Worm (Caenorhabditis elegans): ENCODE measurements around the gene Y41G9A.5.

Gene Y41G9A.5

DNA sequence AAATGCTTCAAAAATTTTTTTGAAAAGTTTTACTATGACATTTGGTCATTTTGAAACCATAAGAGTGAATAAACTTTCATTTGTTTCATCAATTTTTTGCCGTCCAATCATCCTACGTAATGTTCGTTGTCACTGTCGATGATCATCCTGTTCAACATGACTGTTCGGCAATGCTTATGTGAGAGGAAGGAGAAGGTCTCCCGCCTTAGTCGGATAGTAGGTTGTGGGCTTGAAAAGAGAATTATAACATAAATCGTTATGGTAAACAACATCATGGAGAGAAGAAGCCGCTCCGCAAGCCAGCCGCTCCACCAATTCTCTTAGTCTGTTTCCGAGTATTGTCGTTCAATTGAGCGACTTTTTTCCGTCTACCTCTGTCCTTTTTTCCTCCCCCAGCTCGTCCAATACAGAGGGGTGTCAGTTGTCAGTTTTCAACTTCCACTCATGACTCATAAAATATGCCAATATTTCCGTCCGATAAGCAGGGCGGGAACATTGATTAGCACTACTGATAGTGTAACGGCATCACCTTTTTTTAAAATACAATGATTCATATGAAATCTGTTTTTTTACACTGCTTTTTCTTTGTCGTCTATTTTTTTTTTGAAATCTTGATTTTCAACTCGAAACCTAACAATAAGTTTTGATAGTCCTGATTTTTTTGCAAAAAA lies 40.3 kb upstream of the Y41G9A.5 start:
- TF ChIP-seq R02D3.7 (tag; optimal IDR thresholded peaks at IDR 0.05) (no peak), fos-1 (tag; optimal IDR thresholded peaks at IDR 0.05) (peak; percentile 98)

DNA sequence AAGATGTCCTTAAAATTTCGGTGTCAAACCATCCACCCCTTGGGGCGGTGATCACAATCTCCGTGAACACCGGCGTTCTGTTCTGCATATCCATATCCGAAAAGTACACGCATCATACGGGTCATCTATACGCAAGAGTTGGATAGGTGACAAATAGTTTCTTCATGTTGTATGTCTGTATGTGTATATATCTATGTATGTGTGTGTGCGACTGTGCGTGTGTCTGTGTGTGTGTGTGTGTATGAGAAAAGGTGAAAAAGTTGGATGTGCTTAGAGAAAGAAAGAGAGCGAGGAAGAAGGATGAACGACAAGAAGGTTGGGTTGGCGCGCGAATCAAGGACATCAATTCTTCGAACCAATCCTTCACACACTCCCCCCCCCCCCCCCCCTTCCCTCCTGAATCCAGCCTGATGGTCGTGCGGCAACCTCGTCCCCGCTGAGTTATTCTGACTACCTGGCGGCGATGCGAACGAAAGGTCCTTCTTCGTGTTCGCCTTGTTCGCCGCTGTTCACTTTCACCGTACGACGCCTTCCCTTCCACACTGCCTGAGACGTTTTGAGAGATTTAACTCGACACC lies 39.1 kb upstream of the Y41G9A.5 start:
- TF ChIP-seq fos-1 (tag; optimal IDR thresholded peaks at IDR 0.05) (peak; percentile 28), elt-1 (tag; optimal IDR thresholded peaks at IDR 0.05) (peak; percentile 80), ceh-16 (tag; optimal IDR thresholded peaks at IDR 0.05) (peak; percentile 50), nhr-129 (tag; optimal IDR thresholded peaks at IDR 0.05) (peak; percentile 49), sma-9 (GFP tag; optimal IDR thresholded peaks at IDR 0.05) (peak; percentile 37), sma-9 (tag; optimal IDR thresholded peaks at IDR 0.05) (no peak), lin-39 (tag; optimal IDR thresholded peaks at IDR 0.05) (no peak)

DNA sequence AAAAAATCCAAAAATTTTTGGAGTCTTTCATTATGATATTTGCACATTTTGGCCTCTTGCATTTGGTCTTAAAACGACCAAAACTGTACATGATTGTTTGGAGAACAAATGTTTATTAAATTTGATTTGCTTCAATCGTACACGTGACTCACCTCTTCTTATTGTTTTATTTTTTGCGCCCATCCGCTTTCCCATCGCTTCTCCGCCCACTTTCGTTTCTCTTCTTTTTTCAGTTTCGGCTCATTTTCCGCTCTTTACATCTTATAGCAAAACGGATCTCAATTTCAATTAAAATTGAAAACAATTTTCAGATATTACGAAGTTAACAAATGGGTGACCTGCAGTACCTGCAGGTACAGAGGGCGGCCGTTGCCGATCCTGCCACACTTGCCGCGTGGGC lies 37.2 kb upstream of the Y41G9A.5 start, which contains the start of gene nmy-1:
Gene nmy-1 (plus strand): TSS at position 301 of the 400 bp plus-strand sequence.
- no peak for TF ChIP-seq nhr-11 (tag; optimal IDR thresholded peaks at IDR 0.05)
- no peak for TF ChIP-seq ama-1 (optimal IDR thresholded peaks at IDR 0.05)

DNA sequence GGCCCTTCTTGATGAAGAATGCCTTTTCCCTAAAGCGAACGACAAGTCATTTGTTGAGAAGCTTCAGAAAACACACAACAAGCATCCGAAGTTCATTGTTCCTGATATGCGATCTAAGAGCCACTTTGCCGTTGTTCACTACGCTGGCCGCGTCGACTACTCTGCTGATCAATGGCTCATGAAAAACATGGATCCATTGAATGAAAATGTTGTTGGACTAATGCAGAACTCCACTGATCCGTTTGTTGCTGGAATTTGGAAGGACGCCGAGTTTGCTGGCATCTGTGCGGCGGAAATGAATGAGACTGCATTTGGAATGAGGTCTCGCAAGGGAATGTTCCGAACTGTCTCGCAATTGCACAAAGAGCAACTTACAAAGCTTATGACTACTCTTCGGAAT lies 33.8 kb upstream of the Y41G9A.5 start:
- TF ChIP-seq nhr-21 (tag; optimal IDR thresholded peaks at IDR 0.05) (no peak), unc-39 (tag; optimal IDR thresholded peaks at IDR 0.05) (no peak), nhr-237 (tag; optimal IDR thresholded peaks at IDR 0.05) (no peak), lin-11 (tag; optimal IDR thresholded peaks at IDR 0.05) (no peak), nhr-6 (tag; optimal IDR thresholded peaks at IDR 0.05) (no peak), alr-1 (tag; optimal IDR thresholded peaks at IDR 0.05) (no peak), sma-9 (GFP tag; optimal IDR thresholded peaks at IDR 0.05) (no peak), sma-9 (tag; optimal IDR thresholded peaks at IDR 0.05) (no peak), lin-13 (GFP tag; optimal IDR thresholded peaks at IDR 0.05) (no peak), nhr-77 (tag; optimal IDR thresholded peaks at IDR 0.05) (no peak), ZK546.5 (tag; optimal IDR thresholded peaks at IDR 0.05) (no peak), mbf-1 (tag; optimal IDR thresholded peaks at IDR 0.05) (no peak), lsy-2 (tag; optimal IDR thresholded peaks at IDR 0.05) (no peak), nhr-11 (tag; optimal IDR thresholded peaks at IDR 0.05) (no peak), elt-3 (tag; optimal IDR thresholded peaks at IDR 0.05) (no peak), nhr-10 (tag; optimal IDR thresholded peaks at IDR 0.05) (no peak), nhr-23 (tag; optimal IDR thresholded peaks at IDR 0.05) (no peak), C34F6.9 (tag; optimal IDR thresholded peaks at IDR 0.05) (no peak), unc-55 (GFP tag; optimal IDR thresholded peaks at IDR 0.05) (no peak), F13H6.1 (tag; optimal IDR thresholded peaks at IDR 0.05) (no peak)

DNA sequence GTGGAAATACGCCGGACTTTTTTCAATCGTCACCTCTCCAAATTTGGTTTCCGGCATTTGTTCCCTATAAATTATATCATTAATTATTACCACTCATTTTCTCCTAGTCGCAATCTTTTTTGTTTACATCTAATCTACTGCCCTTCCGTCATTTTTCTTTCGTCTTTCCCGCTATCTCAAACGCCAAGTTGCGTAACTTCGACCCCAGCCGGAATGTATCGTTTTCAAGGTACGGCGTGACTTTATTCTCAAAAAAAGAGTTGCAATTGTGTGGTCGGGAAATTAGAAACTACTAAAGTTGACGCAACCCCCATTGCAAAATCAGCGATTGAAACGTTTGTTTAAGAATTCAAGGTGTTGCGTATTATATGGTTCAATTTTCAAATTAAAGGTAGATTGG lies 27.0 kb upstream of the Y41G9A.5 start:
- no peak for TF ChIP-seq nhr-6 (tag; optimal IDR thresholded peaks at IDR 0.05)
- no peak for TF ChIP-seq nhr-11 (tag; optimal IDR thresholded peaks at IDR 0.05)
- no peak for TF ChIP-seq snpc-4 (tag; optimal IDR thresholded peaks at IDR 0.05)
- no peak for TF ChIP-seq fos-1 (tag; optimal IDR thresholded peaks at IDR 0.05)
- TF ChIP-seq nhr-25 (tag; optimal IDR thresholded peaks at IDR 0.05): no peak
- no peak for TF ChIP-seq ZK546.5 (tag; optimal IDR thresholded peaks at IDR 0.05)
- TF ChIP-seq blmp-1 (tag; optimal IDR thresholded peaks at IDR 0.05; ENCODE audit: insufficient read depth): no peak
- no peak for TF ChIP-seq egl-27 (tag; optimal IDR thresholded peaks at IDR 0.05)
- no peak for TF ChIP-seq sma-9 (GFP tag; optimal IDR thresholded peaks at IDR 0.05)
- TF ChIP-seq sma-9 (tag; optimal IDR thresholded peaks at IDR 0.05): no peak
- no peak for TF ChIP-seq skn-1 (tag; optimal IDR thresholded peaks at IDR 0.05)
- no peak for TF ChIP-seq ceh-16 (tag; optimal IDR thresholded peaks at IDR 0.05)
- no peak for TF ChIP-seq F13H6.1 (tag; optimal IDR thresholded peaks at IDR 0.05)
- no peak for TF ChIP-seq unc-55 (GFP tag; optimal IDR thresholded peaks at IDR 0.05)
- TF ChIP-seq zag-1 (tag; optimal IDR thresholded peaks at IDR 0.05): no peak
- no peak for TF ChIP-seq lin-13 (GFP tag; optimal IDR thresholded peaks at IDR 0.05)
- no peak for TF ChIP-seq mab-5 (tag; optimal IDR thresholded peaks at IDR 0.05)
- no peak for TF ChIP-seq ama-1 (optimal IDR thresholded peaks at IDR 0.05)
- no peak for TF ChIP-seq peb-1 (tag; optimal IDR thresholded peaks at IDR 0.05)
- no peak for TF ChIP-seq gmeb-1 (tag; optimal IDR thresholded peaks at IDR 0.05)
- no peak for TF ChIP-seq nhr-77 (tag; optimal IDR thresholded peaks at IDR 0.05)

Measured in whole organism, L2 larva.